In genomic region chrII:8969251-8970183, ce11 we compare ENCODE assay signal across 3 worm cellular contexts.
A peak's percentile ranks its signal among the peaks of the same experiment; 100 is the strongest.
TF ChIP-seq lines count a peak whose summit lies in the region.

TSS of gene szy-20 (minus strand) at chrII:8969333.
TSS of gene C18E9.5 (plus strand) at chrII:8969980.

TF ChIP-seq in whole organism, L2 larva, 48 proteins besides CTCF, POLR2A, EP300 and RAD21 (continued from another document):
- peak; percentile 73 for TF ChIP-seq zag-1 (tag; optimal IDR thresholded peaks at IDR 0.05; lab: Kevin White, UChicago)
- peak; percentile 88 for TF ChIP-seq mab-5 (tag; optimal IDR thresholded peaks at IDR 0.05; lab: Kevin White, UChicago)
- TF ChIP-seq ceh-16 (tag; optimal IDR thresholded peaks at IDR 0.05; lab: Kevin White, UChicago) = no peak
- peak; percentile 96 for TF ChIP-seq gmeb-1 (tag; optimal IDR thresholded peaks at IDR 0.05; lab: Kevin White, UChicago)
- TF ChIP-seq ztf-11 (tag; optimal IDR thresholded peaks at IDR 0.05; lab: Kevin White, UChicago) = no peak
- no peak for TF ChIP-seq skn-1 (tag; optimal IDR thresholded peaks at IDR 0.05; lab: Kevin White, UChicago)
- peak; percentile 81 for TF ChIP-seq nhr-25 (tag; optimal IDR thresholded peaks at IDR 0.05; lab: Kevin White, UChicago)
- peak in 1 of 2 experiments; percentile 23 for TF ChIP-seq mdl-1 (tag; optimal IDR thresholded peaks at IDR 0.05; lab: Kevin White, UChicago)
- TF ChIP-seq nhr-21 (tag; optimal IDR thresholded peaks at IDR 0.05; lab: Kevin White, UChicago) = peak; percentile 50

TF ChIP-seq in whole organism, L4 larva, 104 proteins besides CTCF, POLR2A, EP300 and RAD21 (continued from another document):
- TF ChIP-seq lim-7 (GFP tag; IDR thresholded peaks at IDR 0.05; lab: Robert Waterston, UW) = no peak
- TF ChIP-seq aha-1 (tag; lab: Kevin White, UChicago) = no peak
- TF ChIP-seq mes-2 (tag; optimal IDR thresholded peaks at IDR 0.05; lab: Kevin White, UChicago; ENCODE audit: poor library complexity, severe bottlenecking) = peak; percentile 75
- 0 out of 2 replicates have a peak, but pooled peaks have one; percentile 13 for TF ChIP-seq vab-7 (GFP tag; IDR thresholded peaks at IDR 0.05; lab: Robert Waterston, UW)
- no peak for TF ChIP-seq skn-1 (tag; optimal IDR thresholded peaks at IDR 0.05; lab: Kevin White, UChicago)
- TF ChIP-seq ceh-20 (GFP tag; IDR thresholded peaks at IDR 0.05; lab: Robert Waterston, UW) = peak; percentile 48; the same call in 1 of the 2 replicates
- peak; percentile 87 for TF ChIP-seq T20F7.1 (GFP tag; optimal IDR thresholded peaks at IDR 0.05; lab: Kevin White, UChicago)
- no peak for TF ChIP-seq nhr-237 (tag; optimal IDR thresholded peaks at IDR 0.05; lab: Kevin White, UChicago)
- TF ChIP-seq lsy-2 (tag; optimal IDR thresholded peaks at IDR 0.05; lab: Kevin White, UChicago) = peak; percentile 9 to 92
- TF ChIP-seq daf-16 (GFP tag; optimal IDR thresholded peaks at IDR 0.05; lab: Kevin White, UChicago) = peak in 1 of 2 experiments; percentile 58
- peak; percentile 11 for TF ChIP-seq daf-16 (tag; optimal IDR thresholded peaks at IDR 0.05; lab: Kevin White, UChicago)
- TF ChIP-seq lin-13 (GFP tag; optimal IDR thresholded peaks at IDR 0.05; lab: Kevin White, UChicago) = no peak
- TF ChIP-seq nhr-48 (tag; optimal IDR thresholded peaks at IDR 0.05; lab: Kevin White, UChicago) = peak; percentile 14
- no peak for TF ChIP-seq daf-19 (GFP tag; conservative IDR thresholded peaks at IDR 0.05; lab: Robert Waterston, UW)
- TF ChIP-seq nhr-10 (tag; optimal IDR thresholded peaks at IDR 0.05; lab: Kevin White, UChicago) = no peak
- TF ChIP-seq nhr-77 (tag; optimal IDR thresholded peaks at IDR 0.05; lab: Kevin White, UChicago) = peak; percentile 43
- no peak for TF ChIP-seq zip-2 (tag; optimal IDR thresholded peaks at IDR 0.05; lab: Kevin White, UChicago)
- peak; percentile 61 for TF ChIP-seq pha-4 (GFP tag; IDR thresholded peaks at IDR 0.05; lab: Robert Waterston, UW)
- TF ChIP-seq pha-4 (tag; optimal IDR thresholded peaks at IDR 0.05; lab: Kevin White, UChicago) = no peak
- TF ChIP-seq lin-38 (GFP tag; IDR thresholded peaks at IDR 0.05; lab: Robert Waterston, UW) = peak; percentile 75
- peak; percentile 68 for TF ChIP-seq egl-43 (GFP tag; IDR thresholded peaks at IDR 0.05; lab: Robert Waterston, UW)
- TF ChIP-seq mxl-2 (GFP tag; conservative IDR thresholded peaks at IDR 0.05; lab: Robert Waterston, UW) = no peak
- peak; percentile 32 for TF ChIP-seq F49E8.2 (tag; optimal IDR thresholded peaks at IDR 0.05; lab: Kevin White, UChicago; ENCODE audit: borderline replicate concordance)
- peak; percentile 52; the same call in 1 of the 2 replicates for TF ChIP-seq ctbp-1 (GFP tag; IDR thresholded peaks at IDR 0.05; lab: Robert Waterston, UW)
- peak; percentile 65 for TF ChIP-seq F37D6.2 (tag; optimal IDR thresholded peaks at IDR 0.05; lab: Kevin White, UChicago)
- TF ChIP-seq spr-3 (GFP tag; optimal IDR thresholded peaks at IDR 0.05; lab: Kevin White, UChicago) = no peak
- TF ChIP-seq nhr-76 (tag; optimal IDR thresholded peaks at IDR 0.05; lab: Kevin White, UChicago) = no peak
- TF ChIP-seq dmd-6 (GFP tag; IDR thresholded peaks at IDR 0.05; lab: Robert Waterston, UW) = peak; percentile 65
- TF ChIP-seq lin-15B (tag; optimal IDR thresholded peaks at IDR 0.05; lab: Kevin White, UChicago) = no peak
- no peak for TF ChIP-seq F10B5.3 (tag; optimal IDR thresholded peaks at IDR 0.05; lab: Kevin White, UChicago)
- peak in 1 of 2 experiments; percentile 68 for TF ChIP-seq unc-62 (GFP tag; optimal IDR thresholded peaks at IDR 0.05 in 1 of 2; lab: Kevin White, UChicago)
- TF ChIP-seq unc-62 (tag; optimal IDR thresholded peaks at IDR 0.05; lab: Kevin White, UChicago) = no peak
- peak; percentile 84 for TF ChIP-seq rbr-2 (tag; optimal IDR thresholded peaks at IDR 0.05; lab: Kevin White, UChicago)
- TF ChIP-seq hif-1 (tag; optimal IDR thresholded peaks at IDR 0.05; lab: Kevin White, UChicago) = peak in 1 of 2 experiments; percentile 60
- peak; percentile 61; the same call in 1 of the 2 replicates for TF ChIP-seq T26A8.4 (GFP tag; IDR thresholded peaks at IDR 0.05; lab: Robert Waterston, UW)
- TF ChIP-seq dve-1 (tag; optimal IDR thresholded peaks at IDR 0.05; lab: Kevin White, UChicago; ENCODE audit: insufficient read depth) = peak; percentile 60
- no peak for TF ChIP-seq fos-1 (tag; optimal IDR thresholded peaks at IDR 0.05; lab: Kevin White, UChicago)
- no peak for TF ChIP-seq attf-4 (tag; optimal IDR thresholded peaks at IDR 0.05; lab: Kevin White, UChicago)
- peak; percentile 89 for TF ChIP-seq pqm-1 (tag; optimal IDR thresholded peaks at IDR 0.05; lab: Kevin White, UChicago)
- no peak for TF ChIP-seq jun-1 (tag; optimal IDR thresholded peaks at IDR 0.05; lab: Kevin White, UChicago)
- no peak for TF ChIP-seq daf-8 (GFP tag; IDR thresholded peaks at IDR 0.05; lab: Robert Waterston, UW)
- no peak for TF ChIP-seq lir-3 (tag; optimal IDR thresholded peaks at IDR 0.05; lab: Kevin White, UChicago)
- TF ChIP-seq spr-1 (tag; optimal IDR thresholded peaks at IDR 0.05; lab: Kevin White, UChicago) = no peak
- no peak for TF ChIP-seq ztf-7 (tag; optimal IDR thresholded peaks at IDR 0.05; lab: Kevin White, UChicago)
- peak; percentile 40; the same call in 1 of the 2 replicates for TF ChIP-seq set-16 (GFP tag; IDR thresholded peaks at IDR 0.05; lab: Robert Waterston, UW)
- TF ChIP-seq dpl-1 (GFP tag; optimal IDR thresholded peaks at IDR 0.05; lab: Kevin White, UChicago) = peak; percentile 96
- TF ChIP-seq hlh-11 (tag; optimal IDR thresholded peaks at IDR 0.05; lab: Kevin White, UChicago) = peak; percentile 48
- TF ChIP-seq php-3 (GFP tag; IDR thresholded peaks at IDR 0.05; lab: Robert Waterston, UW) = no peak
- no peak for TF ChIP-seq nhr-111 (GFP tag; optimal IDR thresholded peaks at IDR 0.05; lab: Kevin White, UChicago)

TF ChIP-seq in whole organism, late embryonic, 69 proteins besides CTCF, POLR2A, EP300 and RAD21 (continued from another document):
- no peak for TF ChIP-seq fkh-6 (tag; optimal IDR thresholded peaks at IDR 0.05; lab: Kevin White, UChicago)
- TF ChIP-seq gmeb-2 (tag; optimal IDR thresholded peaks at IDR 0.05; lab: Kevin White, UChicago) = no peak
- no peak for TF ChIP-seq ztf-16 (tag; optimal IDR thresholded peaks at IDR 0.05; lab: Kevin White, UChicago)
- TF ChIP-seq dve-1 (tag; optimal IDR thresholded peaks at IDR 0.05; lab: Kevin White, UChicago) = peak; percentile 28
- peak; percentile 34 for TF ChIP-seq ceh-19 (GFP tag; optimal IDR thresholded peaks at IDR 0.05; lab: Kevin White, UChicago)
- TF ChIP-seq nfya-1 (tag; optimal IDR thresholded peaks at IDR 0.05; lab: Kevin White, UChicago) = peak; percentile 67
- TF ChIP-seq K02D7.2 (tag; optimal IDR thresholded peaks at IDR 0.05; lab: Kevin White, UChicago) = peak; percentile 6
- TF ChIP-seq hlh-13 (GFP tag; optimal IDR thresholded peaks at IDR 0.05; lab: Kevin White, UChicago) = no peak
- peak; percentile 1 for TF ChIP-seq K09A11.1 (tag; optimal IDR thresholded peaks at IDR 0.05; lab: Kevin White, UChicago; ENCODE audit: insufficient read depth)
- TF ChIP-seq unc-42 (tag; optimal IDR thresholded peaks at IDR 0.05; lab: Kevin White, UChicago) = peak; percentile 67
- peak; percentile 47 for TF ChIP-seq ceh-18 (tag; optimal IDR thresholded peaks at IDR 0.05; lab: Kevin White, UChicago)
- no peak for TF ChIP-seq lin-11 (tag; optimal IDR thresholded peaks at IDR 0.05; lab: Kevin White, UChicago)
- TF ChIP-seq ceh-34 (tag; optimal IDR thresholded peaks at IDR 0.05; lab: Kevin White, UChicago) = peak; percentile 66
